Worm (Caenorhabditis elegans) whole organism, young adult: ENCODE data around the gene F53F4.7.
A peak's percentile ranks its signal among the peaks of the same experiment; 100 is the strongest.

Source experiments
- B0019.2 ChIP-seq: fragments of 200-800 bp; sonication (Bioruptor generic); conservative IDR thresholded peaks from 2 replicates; pipeline ENCODE4 v1.3.6; 2022; ENCODE audit warnings: missing genetic modification reagents, missing genetic modification characterization, missing compliant biosample characterization
- F33H1.4 ChIP-seq: fragments of 200-800 bp; sonication (Bioruptor generic); IDR thresholded peaks from 2 replicates; pipeline ENCODE4 v1.3.6; 2022; ENCODE audit warnings: missing genetic modification reagents, missing genetic modification characterization, missing compliant biosample characterization
- F52B5.7 ChIP-seq: sonication (generic microtip); optimal IDR thresholded peaks from 2 replicates; lab custom pipeline; 2016; ENCODE audit warnings: mild to moderate bottlenecking, missing genetic modification characterization, missing compliant biosample characterization
- K12H6.12 ChIP-seq: fragments of 200-800 bp; sonication (Bioruptor generic); optimal IDR thresholded peaks from 2 replicates; lab custom pipeline; 2018; ENCODE audit warnings: mild to moderate bottlenecking, missing genetic modification characterization, missing compliant biosample characterization
- attf-5 ChIP-seq: fragments of 200-800 bp; sonication (Bioruptor generic); optimal IDR thresholded peaks from 2 replicates; lab custom pipeline; 2018; ENCODE audit warnings: mild to moderate bottlenecking, missing genetic modification characterization, missing compliant biosample characterization
- attf-6 ChIP-seq: fragments of 200-800 bp; sonication (Bioruptor generic); IDR thresholded peaks from 2 replicates; pipeline ENCODE4 v1.3.6; 2022; ENCODE audit warnings: missing genetic modification reagents, missing genetic modification characterization, missing compliant biosample characterization
- cebp-1 ChIP-seq, 2 experiments: fragments of 200-800 bp in 1 of 2; sonication (Bioruptor generic) in 1 of 2; sonication (generic microtip) in 1 of 2; IDR thresholded peaks in 1 of 2; optimal IDR thresholded peaks in 1 of 2; 2 replicates each; pipeline versions ENCODE4 v1.3.6 to Lab custom; 2017 to 2022; ENCODE audit warnings: missing compliant biosample characterization in 2 of 2, missing genetic modification characterization in 2 of 2, mild to moderate bottlenecking in 1 of 2, missing genetic modification reagents in 1 of 2, moderate library complexity in 1 of 2
- dox-1 ChIP-seq: fragments of 200-800 bp; sonication (Bioruptor generic); IDR thresholded peaks from 2 replicates; pipeline ENCODE4 v1.3.6; 2022; ENCODE audit warnings: missing genetic modification reagents, missing genetic modification characterization, missing compliant biosample characterization
- efl-1 ChIP-seq: fragments of 150-350 bp; optimal IDR thresholded peaks from 2 replicates; lab custom pipeline; 2014; ENCODE audit warnings: missing biosample characterization, missing genetic modification reagents, missing genetic modification characterization
- egl-18 ChIP-seq: fragments of 200-800 bp; sonication (Bioruptor generic); IDR thresholded peaks from 2 replicates; pipeline ENCODE4 v1.3.6; 2022; ENCODE audit warnings: missing genetic modification reagents, missing genetic modification characterization, missing compliant biosample characterization
- hmg-1.2 ChIP-seq: fragments of 200-800 bp; sonication (Bioruptor generic); IDR thresholded peaks from 2 replicates; pipeline ENCODE4 v1.3.6; 2022; ENCODE audit warnings: missing genetic modification reagents, missing genetic modification characterization, missing compliant biosample characterization
- hmg-20 ChIP-seq: fragments of 200-800 bp; sonication (Bioruptor generic); IDR thresholded peaks from 2 replicates; pipeline ENCODE4 v1.3.6; 2022; ENCODE audit warnings: missing genetic modification reagents, missing genetic modification characterization, missing compliant biosample characterization
- lag-1 ChIP-seq: fragments of 200-800 bp; sonication (Bioruptor generic); IDR thresholded peaks from 2 replicates; pipeline ENCODE4 v1.3.6; 2022; ENCODE audit warnings: missing genetic modification reagents, missing genetic modification characterization, missing compliant biosample characterization
- let-526 ChIP-seq: fragments of 200-800 bp; sonication (Bioruptor generic); IDR thresholded peaks from 2 replicates; pipeline ENCODE4 v1.3.6; 2022; ENCODE audit warnings: missing genetic modification reagents, missing genetic modification characterization, missing compliant biosample characterization
- lin-26 ChIP-seq: fragments of 200-800 bp; sonication (Bioruptor generic); IDR thresholded peaks from 2 replicates; pipeline ENCODE4 v1.3.6; 2022; ENCODE audit warnings: missing genetic modification reagents, missing genetic modification characterization, missing compliant biosample characterization
- lin-35 ChIP-seq, 3 experiments: fragments of 150-350 bp in 2 of 3; sonication (generic microtip) in 1 of 3; optimal IDR thresholded peaks; 2 replicates each; lab custom pipeline; 2014 to 2018; ENCODE audit warnings: missing biosample characterization in 3 of 3, missing genetic modification characterization in 3 of 3, missing genetic modification reagents in 3 of 3
- lsy-27 ChIP-seq: sonication (generic microtip); optimal IDR thresholded peaks from 2 replicates; lab custom pipeline; 2017; ENCODE audit warnings: missing genetic modification characterization, mild to moderate bottlenecking, missing compliant biosample characterization, antibody characterized with exemption, missing genotype, borderline replicate concordance; ENCODE audit not compliant: insufficient read depth
- madf-10 ChIP-seq: sonication (generic microtip); optimal IDR thresholded peaks from 2 replicates; lab custom pipeline; 2016; ENCODE audit warnings: mild to moderate bottlenecking, missing genetic modification characterization, missing compliant biosample characterization
- mcd-1 ChIP-seq: fragments of 200-800 bp; sonication (Bioruptor generic); IDR thresholded peaks from 2 replicates; pipeline ENCODE4 v1.3.6; 2022; ENCODE audit warnings: missing genetic modification reagents, missing genetic modification characterization, missing compliant biosample characterization
- mes-4 ChIP-seq: sonication (generic microtip); optimal IDR thresholded peaks from 2 replicates; lab custom pipeline; 2016; ENCODE audit warnings: missing genotype, missing genetic modification characterization, missing compliant biosample characterization
- nhr-80 ChIP-seq: sonication (generic microtip); optimal IDR thresholded peaks from 2 replicates; lab custom pipeline; 2016; ENCODE audit warnings: missing genetic modification characterization, missing compliant biosample characterization
- sdz-38 ChIP-seq: sonication (generic microtip); optimal IDR thresholded peaks from 2 replicates; lab custom pipeline; 2016; ENCODE audit warnings: missing genotype, missing genetic modification characterization, missing compliant biosample characterization
- sea-2 ChIP-seq: fragments of 200-800 bp; sonication (Bioruptor generic); IDR thresholded peaks from 2 replicates; pipeline ENCODE4 v1.3.6; 2022; ENCODE audit warnings: missing genetic modification characterization, missing compliant biosample characterization
- snpc-4 ChIP-seq, 5 experiments: fragments of 150-350 bp in 1 of 5; sonication (generic microtip) in 4 of 5; optimal IDR thresholded peaks; 2 replicates each; lab custom pipeline; 2014 to 2018; ENCODE audit warnings: missing genetic modification characterization in 5 of 5, missing biosample characterization in 3 of 5, antibody characterized with exemption in 2 of 5, mild to moderate bottlenecking in 2 of 5, missing compliant biosample characterization in 2 of 5, missing genotype in 2 of 5, moderate library complexity in 2 of 5, missing genetic modification reagents in 1 of 5
- somi-1 ChIP-seq: fragments of 200-800 bp; sonication (Bioruptor generic); optimal IDR thresholded peaks from 2 replicates; lab custom pipeline; 2018; ENCODE audit warnings: mild to moderate bottlenecking, missing genetic modification characterization, missing compliant biosample characterization
- ztf-25 ChIP-seq: fragments of 200-800 bp; sonication (Bioruptor generic); IDR thresholded peaks from 2 replicates; pipeline ENCODE4 v1.3.6; 2022; ENCODE audit warnings: missing genetic modification reagents, missing genetic modification characterization, missing compliant biosample characterization

The F53F4.7 gene

ce11 chrV:13611782-13612181 is 2.0 kb downstream of the F53F4.7 start, which contains the start of gene spig-9 (continued):
- TF ChIP-seq cebp-1 (GFP tag; IDR thresholded peaks at IDR 0.05; lab: Robert Waterston, UW) (no peak), cebp-1 (tag; optimal IDR thresholded peaks at IDR 0.05; lab: Kevin White, UChicago) (no peak)

DNA sequence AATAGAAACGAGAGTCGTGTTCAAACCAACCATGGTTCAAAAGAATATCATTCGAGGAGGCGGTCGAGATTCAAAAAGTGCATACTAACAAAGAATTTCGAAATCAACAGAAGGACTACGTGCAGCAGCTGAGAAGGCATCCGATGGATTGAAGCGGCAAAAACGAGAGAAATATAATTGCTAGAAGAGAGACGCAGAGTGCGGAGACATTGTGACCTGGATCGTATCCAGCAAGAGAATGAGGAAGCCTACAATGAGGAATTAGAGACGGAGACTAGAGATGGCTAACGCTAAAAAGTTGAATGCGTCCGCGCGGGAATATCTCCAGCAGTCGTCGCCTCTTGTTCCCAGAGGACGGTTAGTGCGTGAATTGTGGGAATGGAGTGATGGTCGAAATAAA is 4.0 kb downstream of the F53F4.7 start:
- TF ChIP-seq mes-4 (no peak), hmg-1.2 (GFP tag; lab: Robert Waterston, UW) (peak; percentile 63)
- TF ChIP-seq, all 124 proteins: peak for 1

ce11 chrV:13608486-13608885 is 5.3 kb downstream of the F53F4.7 start:
- TF ChIP-seq hmg-20 (GFP tag; lab: Robert Waterston, UW) (no peak), somi-1 (GFP tag; lab: Kevin White, UChicago) (peak; percentile 30)

DNA sequence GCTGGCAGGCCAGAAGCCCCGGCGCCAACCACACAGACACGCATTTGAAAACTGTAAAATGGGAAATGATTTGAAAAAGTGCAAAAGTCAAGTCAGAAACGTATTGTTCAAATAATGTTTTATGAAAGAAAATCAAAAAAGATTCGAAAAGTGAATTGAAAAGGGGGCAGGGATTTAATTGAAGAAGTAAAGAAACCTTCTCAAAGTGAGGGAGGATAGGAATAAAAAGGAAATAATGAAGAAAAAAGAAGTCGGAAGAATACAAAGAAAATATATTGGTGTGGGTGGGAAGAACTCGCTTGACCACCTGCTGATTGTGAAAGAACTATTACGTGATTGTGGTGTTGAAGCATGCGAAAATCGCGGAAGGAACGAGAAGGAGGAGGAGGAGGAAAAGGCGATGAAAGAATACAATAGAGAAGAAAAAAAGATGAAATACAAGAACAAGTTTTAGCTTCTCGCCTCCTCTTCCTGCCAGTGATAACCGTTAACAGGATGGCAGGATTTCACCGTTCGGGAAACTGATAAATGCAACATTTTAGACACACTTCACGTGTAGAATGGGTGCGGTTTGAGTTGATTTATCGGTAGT is 7.0 kb downstream of the F53F4.7 start, which contains the start of gene fmo-4:
fmo-4 (minus strand) TSS at position 51 of the 592 bp plus-strand sequence.
- TF ChIP-seq madf-10 (tag; lab: Kevin White, UChicago) = no peak
- no peak for TF ChIP-seq attf-6 (GFP tag; lab: Robert Waterston, UW)
- TF ChIP-seq let-526 (GFP tag; lab: Robert Waterston, UW) = no peak
- TF ChIP-seq snpc-4 (GFP tag; optimal IDR thresholded peaks at IDR 0.05; lab: Kevin White, UChicago) = no peak
- TF ChIP-seq snpc-4 (tag; optimal IDR thresholded peaks at IDR 0.05; lab: Kevin White, UChicago) = no peak
- no peak for TF ChIP-seq lin-35 (GFP tag; optimal IDR thresholded peaks at IDR 0.05; lab: Kevin White, UChicago)
- TF ChIP-seq sdz-38 = no peak
- TF ChIP-seq lag-1 (GFP tag; lab: Robert Waterston, UW) = no peak
- TF ChIP-seq egl-18 (GFP tag; lab: Robert Waterston, UW) = no peak
- no peak for TF ChIP-seq B0019.2 (GFP tag; lab: Robert Waterston, UW)
- no peak for TF ChIP-seq attf-5 (GFP tag; lab: Kevin White, UChicago)
- TF ChIP-seq F33H1.4 (GFP tag; lab: Robert Waterston, UW) = no peak
- TF ChIP-seq lsy-27 (tag; lab: Kevin White, UChicago) = no peak

DNA sequence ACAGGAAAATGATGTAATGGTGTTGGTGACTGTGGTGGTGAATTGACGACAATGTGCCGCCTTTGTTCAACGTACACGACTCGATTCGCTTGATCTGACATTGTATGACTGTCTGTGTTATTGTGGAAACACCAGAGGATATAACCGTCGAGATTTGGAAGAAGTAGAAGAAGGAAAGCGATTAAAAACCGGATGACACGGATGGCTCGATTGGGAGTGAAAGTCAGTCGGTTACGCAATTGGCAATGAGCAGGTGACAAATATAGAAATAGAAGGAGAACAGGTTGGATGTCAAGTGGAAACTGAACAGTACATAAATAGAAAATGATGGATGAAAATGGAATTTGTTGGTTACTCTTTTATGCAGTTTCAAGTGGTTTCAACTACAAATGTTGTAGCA is 12.9 kb downstream of the F53F4.7 start, which contains the start of gene rdy-2:
rdy-2 (minus strand) TSS at position 101 of the 400 bp plus-strand sequence.
- TF ChIP-seq sea-2 (GFP tag; lab: Robert Waterston, UW) = no peak

- TF ChIP-seq efl-1 (GFP tag; lab: Kevin White, UChicago) (no peak), lag-1 (GFP tag; lab: Robert Waterston, UW) (no peak), mes-4 (no peak), ztf-25 (GFP tag; lab: Robert Waterston, UW) (no peak), lin-26 (GFP tag; lab: Robert Waterston, UW) (no peak), F52B5.7 (tag; lab: Kevin White, UChicago) (no peak), K12H6.12 (no peak), cebp-1 (GFP tag; IDR thresholded peaks at IDR 0.05; lab: Robert Waterston, UW) (no peak), cebp-1 (tag; optimal IDR thresholded peaks at IDR 0.05; lab: Kevin White, UChicago) (no peak), dox-1 (GFP tag; lab: Robert Waterston, UW) (no peak), nhr-80 (tag; lab: Kevin White, UChicago) (no peak), mcd-1 (GFP tag; lab: Robert Waterston, UW) (no peak)
- TF ChIP-seq, all 124 proteins: peak for 0
Observed at ce11 chrV:13598370-13598769, 15.4 kb downstream of the F53F4.7 start.
